Fruit fly (Drosophila melanogaster): ENCODE measurements around the gene CG11656.

The CG11656 gene

DNA sequence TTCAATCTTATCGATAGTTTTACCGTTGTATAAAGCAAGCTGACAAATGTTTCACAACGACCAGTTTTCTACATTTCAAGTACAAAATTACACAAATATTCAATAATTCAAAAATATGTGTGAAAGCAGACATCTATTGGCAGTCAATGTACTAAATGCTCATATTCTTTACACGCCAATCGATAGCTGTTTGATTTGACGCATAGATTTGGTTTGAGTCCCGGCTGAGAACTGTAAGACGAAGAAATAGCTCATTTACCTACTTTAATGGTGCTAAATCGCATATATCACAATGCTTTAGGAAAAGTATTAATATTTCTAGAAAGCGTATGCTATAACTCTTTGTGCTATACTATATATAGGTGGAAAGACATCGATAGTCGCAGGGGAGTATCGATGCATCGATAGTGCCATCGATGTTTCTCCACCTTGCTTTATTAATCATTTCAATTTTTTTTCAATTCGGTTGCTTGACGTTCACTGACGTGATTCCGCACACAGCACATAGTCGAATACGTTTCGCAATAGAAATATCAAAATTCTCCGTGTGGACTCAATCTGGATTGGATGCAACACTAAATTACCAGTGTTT is 29.0 kb upstream of the CG11656 start, which contains the start of gene Paip2:
Gene Paip2, plus strand, starts transcription at position 165 of the 592 bp plus-strand sequence.
- TF ChIP-seq h (optimal IDR thresholded peaks at IDR 0.05) (no peak), psq (optimal IDR thresholded peaks at IDR 0.05) (no peak), ttk (optimal IDR thresholded peaks at IDR 0.05) (no peak), Sin3A (optimal IDR thresholded peaks at IDR 0.05) (no peak), Myc (optimal IDR thresholded peaks at IDR 0.05) (no peak), insv (optimal IDR thresholded peaks at IDR 0.05) (no peak)

DNA sequence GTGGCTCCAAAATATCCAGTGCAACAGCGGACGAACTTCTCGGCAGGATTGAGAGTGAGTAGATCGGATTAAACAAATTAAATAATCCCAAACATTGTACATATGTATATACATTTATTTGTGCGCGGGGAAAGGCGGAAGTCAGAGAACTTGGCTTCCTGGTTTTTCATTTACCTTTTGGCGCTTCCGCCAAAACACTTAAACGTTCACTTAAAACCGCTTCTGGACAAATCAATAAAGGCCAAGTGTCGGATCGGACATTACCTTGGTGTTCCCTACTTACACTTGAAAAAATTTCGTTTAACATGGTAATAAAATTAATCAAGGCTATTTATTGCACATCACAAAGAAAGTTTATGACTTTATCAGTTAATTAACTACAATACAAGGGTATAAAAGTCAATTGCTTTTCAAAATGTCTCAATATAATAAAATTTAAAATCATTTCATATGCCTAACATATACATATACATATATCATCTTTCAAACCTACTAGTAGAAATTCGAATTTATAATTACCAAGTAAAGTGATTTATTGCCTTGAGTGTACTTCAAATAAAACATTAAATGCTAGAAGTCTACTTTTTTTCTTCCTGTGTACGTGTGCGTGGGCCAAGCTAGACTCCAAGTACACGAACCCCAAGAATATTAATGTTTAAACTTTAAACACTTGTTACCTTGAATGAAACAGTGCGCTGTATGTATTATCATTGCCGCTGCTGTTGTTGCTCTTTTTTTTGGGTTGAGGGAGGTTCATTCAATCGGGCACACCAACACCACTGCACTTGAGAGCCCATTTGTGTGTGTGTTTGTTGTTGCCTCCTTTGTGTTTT is 28.1 kb upstream of the CG11656 start:
- no peak for TF ChIP-seq h (optimal IDR thresholded peaks at IDR 0.05)
- no peak for TF ChIP-seq ttk (optimal IDR thresholded peaks at IDR 0.05)
- no peak for TF ChIP-seq insv (optimal IDR thresholded peaks at IDR 0.05)
- TF ChIP-seq Myc (optimal IDR thresholded peaks at IDR 0.05): no peak
- TF ChIP-seq Sin3A (optimal IDR thresholded peaks at IDR 0.05): no peak
- no peak for TF ChIP-seq psq (optimal IDR thresholded peaks at IDR 0.05)

DNA sequence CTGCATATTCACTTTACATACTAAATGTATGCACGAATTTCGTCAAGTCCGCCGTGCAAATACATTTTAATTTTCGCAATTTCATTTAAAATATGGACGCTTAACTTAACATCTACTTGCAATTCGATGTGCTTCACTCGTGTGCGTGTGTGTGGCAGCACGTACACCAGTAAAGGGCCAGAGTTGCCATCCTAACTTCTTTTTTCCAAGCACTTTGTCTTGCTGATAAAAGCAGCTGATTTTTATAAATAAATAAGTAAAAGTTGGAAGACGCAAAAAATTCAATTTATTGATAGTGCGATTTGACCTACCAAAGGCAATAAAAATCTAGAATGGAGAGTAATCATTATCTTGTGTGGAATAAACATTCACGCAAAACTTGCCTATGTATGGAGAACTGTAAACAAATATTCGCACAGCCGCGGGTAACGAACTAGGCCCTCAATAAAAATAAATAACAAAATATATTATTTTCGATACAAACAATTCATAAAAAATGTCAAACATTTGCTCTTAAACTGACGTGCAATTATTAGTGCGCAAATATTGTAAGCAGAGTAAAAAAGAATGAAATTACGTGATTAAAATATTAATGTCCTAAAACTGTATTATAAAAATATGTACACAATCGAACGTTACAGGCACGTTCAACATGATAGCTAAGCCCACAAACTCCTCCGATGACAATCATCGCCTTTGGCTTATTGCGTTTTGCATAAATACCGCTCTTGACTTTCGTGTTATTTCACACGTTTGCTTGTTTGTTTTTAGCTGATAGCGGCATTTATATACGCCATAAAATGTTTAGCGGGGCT is 27.3 kb upstream of the CG11656 start:
- no peak for TF ChIP-seq insv (optimal IDR thresholded peaks at IDR 0.05)

DNA sequence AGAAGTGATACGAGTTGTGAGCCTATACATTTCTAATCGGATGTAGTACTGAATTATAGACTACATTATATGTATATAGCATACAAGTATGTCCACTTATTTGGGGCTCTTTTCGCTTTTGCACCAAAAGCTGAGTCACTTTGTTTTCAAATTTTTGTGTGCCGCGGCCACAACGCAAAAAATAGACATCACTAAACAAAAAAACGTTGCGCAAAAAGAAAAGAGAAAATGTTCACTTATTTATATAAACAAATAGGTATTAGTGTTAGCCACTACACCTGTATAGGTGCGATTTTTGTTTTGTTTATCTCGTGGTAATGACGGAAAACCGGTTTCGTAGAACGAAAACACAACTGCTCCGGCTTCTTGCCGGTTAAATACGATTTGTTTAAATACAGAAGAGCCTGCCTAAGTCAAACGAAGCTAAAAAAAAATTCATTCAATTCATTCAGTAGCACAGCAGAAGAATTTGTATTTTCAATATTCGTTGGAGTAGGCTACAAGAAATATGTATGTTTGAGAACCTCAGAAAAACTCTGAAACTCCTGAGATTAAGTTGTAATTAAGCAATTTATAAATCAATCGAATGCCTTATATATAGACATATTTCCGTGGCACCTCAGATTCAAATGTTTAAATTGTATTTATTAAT is 26.6 kb upstream of the CG11656 start:
- TF ChIP-seq Sin3A (optimal IDR thresholded peaks at IDR 0.05) (no peak), insv (optimal IDR thresholded peaks at IDR 0.05) (no peak), h (optimal IDR thresholded peaks at IDR 0.05) (no peak), Myc (optimal IDR thresholded peaks at IDR 0.05) (no peak), ttk (optimal IDR thresholded peaks at IDR 0.05) (no peak), psq (optimal IDR thresholded peaks at IDR 0.05) (no peak)

DNA sequence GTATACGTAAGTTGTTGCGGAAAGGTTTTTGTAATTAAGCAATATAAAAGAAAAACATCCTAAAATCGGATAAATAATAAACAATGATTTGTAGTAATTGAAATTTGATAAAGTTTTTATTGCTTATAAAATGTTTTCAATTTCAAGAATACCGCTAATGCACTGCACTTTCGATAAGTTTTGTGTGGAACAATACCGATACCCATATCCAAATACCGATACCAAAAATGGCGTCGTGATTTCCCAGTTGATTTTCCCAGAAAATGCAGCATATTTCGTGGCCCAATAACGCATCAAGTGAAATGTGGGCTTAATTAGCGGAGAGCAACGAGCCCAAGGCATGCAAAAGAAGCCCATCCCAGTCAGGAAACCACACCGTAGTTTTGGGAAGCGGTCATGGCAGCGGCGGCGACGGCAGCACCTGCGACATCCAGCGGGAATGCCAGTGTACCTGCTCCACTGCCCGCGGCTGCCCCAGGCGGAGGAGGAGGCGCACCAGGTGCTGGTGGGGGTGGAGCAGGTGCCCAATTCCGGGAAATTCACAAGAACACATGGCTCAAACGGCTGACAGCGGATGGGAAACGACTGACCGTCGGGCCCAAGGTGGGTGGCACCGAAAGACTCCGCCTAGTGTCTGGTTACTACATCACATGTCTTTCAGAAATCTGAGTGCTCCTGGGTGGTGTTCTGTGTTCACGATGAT is 23.7 kb upstream of the CG11656 start, which contains the start of gene CG31342:
Gene CG31342, plus strand, starts transcription at position 214 of the 703 bp plus-strand sequence.
- TF ChIP-seq insv (optimal IDR thresholded peaks at IDR 0.05) (no peak), Myc (optimal IDR thresholded peaks at IDR 0.05) (no peak), Sin3A (optimal IDR thresholded peaks at IDR 0.05) (no peak), h (optimal IDR thresholded peaks at IDR 0.05) (no peak), ttk (optimal IDR thresholded peaks at IDR 0.05) (no peak)

DNA sequence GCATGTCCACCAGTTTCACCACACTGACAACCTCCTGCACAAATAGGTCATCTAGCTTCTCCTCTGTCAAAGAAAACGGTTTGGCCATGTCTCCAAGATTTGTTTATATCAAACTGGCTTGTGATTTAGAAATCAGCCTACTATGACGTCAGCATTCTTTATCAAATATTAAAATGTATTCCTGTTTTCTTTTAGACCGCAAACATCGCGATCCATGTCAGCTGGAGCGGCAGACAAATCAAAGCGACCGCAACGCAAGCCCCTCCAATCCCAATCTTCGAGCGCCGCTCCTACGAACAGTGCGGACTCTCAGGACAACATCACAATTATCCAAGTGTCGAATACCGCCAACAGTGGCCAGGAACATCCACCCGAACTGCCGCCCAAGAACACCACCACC is 21.3 kb upstream of the CG11656 start, which contains the start of gene CG14383:
Gene CG14383, minus strand, starts transcription at position 101 of the 400 bp plus-strand sequence.
- TF ChIP-seq Sin3A (optimal IDR thresholded peaks at IDR 0.05) (no peak), Myc (optimal IDR thresholded peaks at IDR 0.05) (no peak), h (optimal IDR thresholded peaks at IDR 0.05) (no peak), psq (optimal IDR thresholded peaks at IDR 0.05) (no peak), insv (optimal IDR thresholded peaks at IDR 0.05) (no peak), ttk (optimal IDR thresholded peaks at IDR 0.05) (no peak)

DNA sequence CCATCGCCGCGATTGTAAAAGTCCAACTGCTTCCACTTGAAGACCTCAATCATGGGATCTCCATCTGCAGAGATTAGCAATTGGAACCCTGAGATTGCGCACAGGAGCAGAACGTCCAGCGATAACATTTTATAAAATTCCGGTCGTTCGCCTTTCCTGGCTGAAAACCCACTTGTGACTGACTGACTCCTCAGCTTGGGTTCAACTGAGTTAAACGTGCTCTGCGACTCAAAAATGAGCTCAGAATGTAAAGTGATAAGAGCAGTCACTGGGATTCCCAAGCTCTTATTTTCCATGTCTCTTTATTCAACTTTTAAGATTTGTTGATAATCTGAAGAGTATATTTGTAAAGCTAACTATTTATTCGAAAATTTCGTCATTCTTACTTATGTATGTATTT is 16.7 kb upstream of the CG11656 start, which contains the start of gene yellow-f:
Gene yellow-f, minus strand, starts transcription at position 184 of the 400 bp plus-strand sequence.
- TF ChIP-seq psq (optimal IDR thresholded peaks at IDR 0.05) (no peak), insv (optimal IDR thresholded peaks at IDR 0.05) (no peak), h (optimal IDR thresholded peaks at IDR 0.05) (no peak), ttk (optimal IDR thresholded peaks at IDR 0.05) (no peak), Myc (optimal IDR thresholded peaks at IDR 0.05) (no peak), Sin3A (optimal IDR thresholded peaks at IDR 0.05) (no peak)

DNA sequence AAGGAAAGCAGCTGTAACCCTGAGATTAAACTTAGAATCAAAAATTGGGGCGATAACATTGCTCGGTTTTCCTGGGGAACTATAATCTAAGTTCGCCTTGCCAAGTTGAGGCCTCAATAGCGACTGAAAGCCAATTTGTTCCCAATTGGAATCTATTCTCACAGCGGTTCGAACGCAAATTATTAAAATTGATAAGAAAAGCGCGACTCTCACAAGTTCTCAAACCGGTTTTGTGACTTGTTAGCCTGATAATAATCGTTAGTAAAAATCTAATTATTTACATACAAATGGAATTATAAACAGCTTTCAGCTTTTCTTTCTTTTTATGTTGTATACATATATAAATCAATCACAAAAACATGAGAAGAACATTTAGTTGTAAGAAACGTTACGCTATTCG is 14.6 kb upstream of the CG11656 start, which contains the start of gene yellow-f2:
Gene yellow-f2, minus strand, starts transcription at position 101 of the 400 bp plus-strand sequence.
- TF ChIP-seq h (optimal IDR thresholded peaks at IDR 0.05) (no peak), psq (optimal IDR thresholded peaks at IDR 0.05) (no peak), insv (optimal IDR thresholded peaks at IDR 0.05) (no peak), ttk (optimal IDR thresholded peaks at IDR 0.05) (no peak)

DNA sequence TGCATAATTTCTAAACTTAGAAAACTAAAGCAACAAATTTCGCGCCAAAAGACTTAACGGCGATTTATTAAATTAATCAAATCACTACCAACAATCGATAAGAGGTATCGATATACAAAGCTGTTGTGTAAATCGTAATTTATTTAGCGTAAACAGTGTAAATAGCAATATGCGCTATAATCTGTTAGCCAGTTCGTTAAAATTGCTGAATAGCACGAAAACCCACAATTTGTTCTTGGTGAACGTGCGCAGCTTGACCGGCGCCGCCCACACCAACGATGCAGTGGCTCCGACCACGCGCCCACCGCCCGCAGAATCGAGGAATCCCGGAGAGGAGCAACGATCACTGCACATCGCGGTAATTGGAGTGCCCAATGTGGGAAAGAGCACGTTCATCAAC is 14.2 kb upstream of the CG11656 start, which contains the start of gene CG7488:
Gene CG7488, plus strand, starts transcription at position 99 of the 400 bp plus-strand sequence.
- no peak for TF ChIP-seq insv (optimal IDR thresholded peaks at IDR 0.05)
- TF ChIP-seq h (optimal IDR thresholded peaks at IDR 0.05): no peak
- TF ChIP-seq ttk (optimal IDR thresholded peaks at IDR 0.05): no peak
- no peak for TF ChIP-seq Myc (optimal IDR thresholded peaks at IDR 0.05)
- TF ChIP-seq Sin3A (optimal IDR thresholded peaks at IDR 0.05): no peak
- TF ChIP-seq psq (optimal IDR thresholded peaks at IDR 0.05): no peak

DNA sequence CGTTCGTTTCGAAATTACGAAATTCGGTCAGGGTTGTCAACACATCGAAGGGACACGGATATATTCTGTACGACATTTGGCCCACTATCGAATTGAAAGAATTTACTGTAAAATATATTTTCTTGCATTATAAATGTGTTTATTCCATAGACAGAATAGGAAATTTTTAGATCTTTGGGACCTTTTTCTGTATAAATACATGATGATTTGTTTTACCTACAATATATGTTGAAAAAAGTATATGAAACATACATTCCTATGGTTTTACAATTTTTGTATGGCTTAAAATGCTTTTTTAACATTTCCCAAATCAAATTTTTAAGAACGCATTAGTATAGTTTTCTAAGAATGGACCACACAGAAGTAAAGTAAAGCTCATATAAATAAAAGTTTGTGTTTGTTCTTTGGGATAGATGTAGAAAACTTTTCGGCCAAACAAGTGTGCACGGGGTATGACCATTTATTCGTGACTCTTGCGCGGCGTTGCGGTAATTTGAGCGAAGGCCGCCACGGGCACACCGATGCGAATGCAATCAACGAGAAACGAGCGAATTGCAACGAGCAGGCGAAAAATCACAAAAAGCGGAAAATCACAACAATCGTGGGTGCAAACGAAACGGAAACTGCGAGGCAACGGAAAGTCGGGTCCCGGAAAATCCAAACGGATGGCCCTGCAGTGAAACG is 12.0 kb upstream of the CG11656 start, which contains the start of the genes CG17327, CG44194 and CG7518:
Gene CG17327, minus strand, starts transcription at position 177 of the 684 bp plus-strand sequence.
Gene CG44194, minus strand, starts transcription at position 177 of the 684 bp plus-strand sequence.
Gene CG7518, plus strand, starts transcription at position 540 of the 684 bp plus-strand sequence.
- TF ChIP-seq psq (optimal IDR thresholded peaks at IDR 0.05) (no peak), Myc (optimal IDR thresholded peaks at IDR 0.05) (no peak), insv (optimal IDR thresholded peaks at IDR 0.05) (no peak), h (optimal IDR thresholded peaks at IDR 0.05) (no peak), Sin3A (optimal IDR thresholded peaks at IDR 0.05) (no peak), ttk (optimal IDR thresholded peaks at IDR 0.05) (no peak)
